Fruit fly (Drosophila melanogaster) whole organism, embryonic: ENCODE data around the gene Mst36Fb.

ENCODE experiments used
- ATbp ChIP-seq: fragments of 200-800 bp; sonication (Bioruptor generic); optimal IDR thresholded peaks from 2 replicates; lab custom pipeline; 2017; ENCODE audit warnings: missing biosample characterization, mild to moderate bottlenecking, missing genetic modification characterization, missing genetic modification reagents
- Awh ChIP-seq: fragments of 200-800 bp; sonication (Bioruptor generic); IDR thresholded peaks from 2 replicates; pipeline ENCODE4, ENCODE4 v1.3.6; 2022; ENCODE audit warnings: missing biosample characterization, missing genetic modification characterization
- Bgb ChIP-seq: fragments of 200-800 bp; sonication (Bioruptor generic); IDR thresholded peaks from 2 replicates; pipeline ENCODE4 v1.3.6; 2022; ENCODE audit warnings: missing biosample characterization, missing genetic modification characterization; ENCODE audit not compliant: partially characterized antibody
- C15 ChIP-seq: fragments of 200-800 bp; sonication (Bioruptor generic); IDR thresholded peaks from 3 replicates; pipeline ENCODE4 v1.3.6; 2022; ENCODE audit warnings: missing biosample characterization, missing genetic modification characterization
- CG10366 ChIP-seq: fragments of 200-800 bp; sonication (Bioruptor generic); IDR thresholded peaks from 2 replicates; pipeline ENCODE4 v1.3.6; 2022; ENCODE audit warnings: missing biosample characterization, missing genetic modification characterization
- CG12299 ChIP-seq: fragments of 200-800 bp; sonication (Bioruptor generic); optimal IDR thresholded peaks from 2 replicates; lab custom pipeline; 2018; ENCODE audit warnings: missing biosample characterization, mild to moderate bottlenecking, missing genetic modification characterization
- CG12744 ChIP-seq: fragments of 200-800 bp; sonication (Bioruptor generic); optimal IDR thresholded peaks from 2 replicates; lab custom pipeline; 2016; ENCODE audit warnings: missing biosample characterization, missing genetic modification characterization
- CG13424 ChIP-seq: fragments of 200-800 bp; sonication (Bioruptor generic); optimal IDR thresholded peaks from 2 replicates; lab custom pipeline; 2019; ENCODE audit warnings: missing biosample characterization, mild to moderate bottlenecking, missing genetic modification characterization, moderate library complexity
- CG14710 ChIP-seq: fragments of 200-800 bp; sonication (Bioruptor generic); optimal IDR thresholded peaks from 3 replicates; lab custom pipeline; 2019; ENCODE audit warnings: missing biosample characterization, mild to moderate bottlenecking, missing genetic modification characterization, moderate library complexity
- CG16813 ChIP-seq: fragments of 200-800 bp; sonication (Bioruptor generic); IDR thresholded peaks from 3 replicates; pipeline ENCODE4 v1.3.6; 2022; ENCODE audit warnings: missing biosample characterization, missing genetic modification characterization; ENCODE audit not compliant: partially characterized antibody
- CG2875 ChIP-seq: fragments of 200-800 bp; sonication (Bioruptor generic); optimal IDR thresholded peaks from 2 replicates; lab custom pipeline; 2017; ENCODE audit warnings: missing biosample characterization, mild to moderate bottlenecking, missing genetic modification characterization, missing genetic modification reagents
- CG30020 ChIP-seq: fragments of 200-800 bp; optimal IDR thresholded peaks from 2 replicates; lab custom pipeline; 2019; ENCODE audit warnings: missing biosample characterization, mild to moderate bottlenecking, missing genetic modification characterization, moderate library complexity
- CG3163 ChIP-seq: fragments of 200-800 bp; sonication (Bioruptor generic); optimal IDR thresholded peaks from 3 replicates; lab custom pipeline; 2016; ENCODE audit warnings: missing biosample characterization, missing genetic modification characterization
- CG34376 ChIP-seq: fragments of 200-800 bp; sonication (Bioruptor generic); optimal IDR thresholded peaks from 2 replicates; lab custom pipeline; 2018; ENCODE audit warnings: missing biosample characterization, mild to moderate bottlenecking, missing genetic modification characterization
- CG43689 ChIP-seq: fragments of 200-800 bp; sonication (Bioruptor generic); IDR thresholded peaks from 2 replicates; pipeline ENCODE4 v1.3.6; 2022; ENCODE audit warnings: missing biosample characterization, missing genetic modification characterization
- CG5180 ChIP-seq: fragments of 200-800 bp; sonication (Bioruptor generic); optimal IDR thresholded peaks from 3 replicates; lab custom pipeline; 2017; ENCODE audit warnings: missing biosample characterization, missing genetic modification characterization, mild to moderate bottlenecking, moderate library complexity, missing genetic modification reagents
- CG5953 ChIP-seq: fragments of 200-800 bp; sonication (Bioruptor generic); IDR thresholded peaks from 2 replicates; pipeline ENCODE4 v1.3.6; 2022; ENCODE audit warnings: missing biosample characterization, missing genetic modification characterization
- CG6813 ChIP-seq: fragments of 200-800 bp; sonication (Bioruptor generic); optimal IDR thresholded peaks from 2 replicates; lab custom pipeline; 2017; ENCODE audit warnings: missing biosample characterization, missing genetic modification characterization, mild to moderate bottlenecking, moderate library complexity, missing genetic modification reagents
- CG7271 ChIP-seq: fragments of 200-800 bp; sonication (Bioruptor generic); optimal IDR thresholded peaks from 2 replicates; lab custom pipeline; 2018; ENCODE audit warnings: missing biosample characterization, mild to moderate bottlenecking, missing genetic modification characterization, moderate library complexity
- CG7357 ChIP-seq: fragments of 200-800 bp; sonication (Bioruptor generic); IDR thresholded peaks from 3 replicates; pipeline ENCODE4 v1.3.6; 2022; ENCODE audit warnings: missing biosample characterization, missing genetic modification characterization
- CG7745 ChIP-seq: fragments of 200-800 bp; sonication (Bioruptor generic); optimal IDR thresholded peaks from 2 replicates; lab custom pipeline; 2018; ENCODE audit warnings: missing biosample characterization, mild to moderate bottlenecking, missing genetic modification characterization, moderate library complexity
- CG7987 ChIP-seq: fragments of 200-800 bp; sonication (Bioruptor generic); optimal IDR thresholded peaks from 2 replicates; lab custom pipeline; 2018; ENCODE audit warnings: missing biosample characterization, mild to moderate bottlenecking, missing genetic modification characterization, moderate library complexity
- CG8089 ChIP-seq: fragments of 200-800 bp; sonication (Bioruptor generic); optimal IDR thresholded peaks from 3 replicates; lab custom pipeline; 2016; ENCODE audit warnings: missing biosample characterization, missing genetic modification characterization
- CG9817 ChIP-seq: fragments of 200-800 bp; sonication (Bioruptor generic); optimal IDR thresholded peaks from 2 replicates; lab custom pipeline; 2018; ENCODE audit warnings: missing biosample characterization, mild to moderate bottlenecking, missing genetic modification characterization, moderate library complexity
- CoRest ChIP-seq: fragments of 200-800 bp; sonication (Bioruptor generic); optimal IDR thresholded peaks from 3 replicates; lab custom pipeline; 2018; ENCODE audit warnings: missing biosample characterization, mild to moderate bottlenecking, missing genetic modification characterization, moderate library complexity
- Dip3 ChIP-seq: fragments of 200-800 bp; sonication (Bioruptor generic); optimal IDR thresholded peaks from 3 replicates; lab custom pipeline; 2016; ENCODE audit warnings: missing biosample characterization, missing genetic modification characterization
- GATAe ChIP-seq: fragments of 200-800 bp; sonication (Bioruptor generic); conservative IDR thresholded peaks from 2 replicates; pipeline ENCODE4 v1.3.6; 2022; ENCODE audit warnings: missing biosample characterization, missing genetic modification characterization
- Jarid2 ChIP-seq: fragments of 200-800 bp; sonication (Bioruptor generic); optimal IDR thresholded peaks from 3 replicates; lab custom pipeline; 2017; ENCODE audit warnings: mild to moderate bottlenecking, missing biosample characterization, missing genetic modification reagents, missing genetic modification characterization
- Oli ChIP-seq: fragments of 200-800 bp; sonication (Bioruptor generic); optimal IDR thresholded peaks from 2 replicates; lab custom pipeline; 2018; ENCODE audit warnings: missing biosample characterization, mild to moderate bottlenecking, missing genetic modification characterization, moderate library complexity
- Rfx ChIP-seq: fragments of 200-800 bp; sonication (Bioruptor generic); IDR thresholded peaks from 2 replicates; pipeline ENCODE4 v1.3.6; 2022; ENCODE audit warnings: missing biosample characterization, missing genetic modification characterization
- Rx ChIP-seq: fragments of 200-800 bp; sonication (Bioruptor generic); IDR thresholded peaks from 2 replicates; pipeline ENCODE4 v1.3.6; 2022; ENCODE audit warnings: missing biosample characterization, missing genetic modification characterization
- Ssrp ChIP-seq: fragments of 200-800 bp; sonication (Bioruptor generic); optimal IDR thresholded peaks from 2 replicates; lab custom pipeline; 2018; ENCODE audit warnings: missing biosample characterization, mild to moderate bottlenecking, missing genetic modification characterization, moderate library complexity
- Usf ChIP-seq: fragments of 200-800 bp; sonication (Bioruptor generic); optimal IDR thresholded peaks from 2 replicates; lab custom pipeline; 2017; ENCODE audit warnings: missing genotype, missing biosample characterization, missing genetic modification characterization
- chn ChIP-seq: fragments of 200-800 bp; sonication (Bioruptor generic); optimal IDR thresholded peaks from 2 replicates; lab custom pipeline; 2016; ENCODE audit warnings: missing biosample characterization, missing genetic modification characterization
- gce ChIP-seq: fragments of 200-800 bp; sonication (Bioruptor generic); IDR thresholded peaks from 3 replicates; pipeline ENCODE4 v1.3.6; 2022; ENCODE audit warnings: missing biosample characterization, missing genetic modification characterization
- grn ChIP-seq: fragments of 200-800 bp; sonication (Bioruptor generic); optimal IDR thresholded peaks from 3 replicates; lab custom pipeline; 2017; ENCODE audit warnings: missing biosample characterization, missing genetic modification characterization
- hth ChIP-seq: fragments of >200 bp; optimal IDR thresholded peaks from 2 replicates; lab custom pipeline; 2017; ENCODE audit warnings: inconsistent platforms
- pita ChIP-seq: fragments of 200-800 bp; sonication (Bioruptor generic); optimal IDR thresholded peaks from 2 replicates; lab custom pipeline; 2017; ENCODE audit warnings: missing biosample characterization, mild to moderate bottlenecking, missing genetic modification characterization
- pros ChIP-seq: fragments of 200-800 bp; sonication (Bioruptor generic); optimal IDR thresholded peaks from 3 replicates; lab custom pipeline; 2019; ENCODE audit warnings: missing biosample characterization, mild to moderate bottlenecking, missing genetic modification characterization, moderate library complexity
- pum ChIP-seq: fragments of 200-800 bp; sonication (Bioruptor generic); optimal IDR thresholded peaks from 2 replicates; lab custom pipeline; 2016; ENCODE audit warnings: missing biosample characterization, missing genetic modification characterization
- ranshi ChIP-seq: fragments of 200-800 bp; sonication (Bioruptor generic); IDR thresholded peaks from 2 replicates; pipeline ENCODE4 v1.3.6; 2022; ENCODE audit warnings: missing biosample characterization, missing genetic modification characterization
- repo ChIP-seq: fragments of 200-800 bp; sonication (Bioruptor generic); optimal IDR thresholded peaks from 2 replicates; lab custom pipeline; 2016; ENCODE audit warnings: missing biosample characterization, missing genetic modification characterization
- sens-2 ChIP-seq: fragments of 200-800 bp; sonication (Bioruptor generic); IDR thresholded peaks from 2 replicates; pipeline ENCODE4 v1.3.6; 2022; ENCODE audit warnings: missing biosample characterization, missing genetic modification characterization
- slp2 ChIP-seq: fragments of 200-800 bp; sonication (Bioruptor generic); optimal IDR thresholded peaks from 2 replicates; lab custom pipeline; 2016; ENCODE audit warnings: missing biosample characterization, missing genetic modification characterization
- tll ChIP-seq, 2 experiments: fragments of 200-800 bp in 1 of 2; fragments of >200 bp in 1 of 2; sonication (Bioruptor generic) in 1 of 2; optimal IDR thresholded peaks; 2 replicates each; lab custom pipeline; 2017 to 2019; ENCODE audit warnings: missing biosample characterization in 2 of 2, missing genetic modification characterization in 2 of 2, mild to moderate bottlenecking in 1 of 2, moderate library complexity in 1 of 2
- wor ChIP-seq: fragments of 200-800 bp; sonication (Bioruptor generic); IDR thresholded peaks from 2 replicates; pipeline ENCODE4 v1.3.6; 2022; ENCODE audit warnings: missing biosample characterization, missing genetic modification characterization
- z ChIP-seq: fragments of 200-800 bp; sonication (Bioruptor generic); IDR thresholded peaks from 3 replicates; pipeline ENCODE4 v1.3.6; 2022; ENCODE audit warnings: missing biosample characterization, missing genetic modification characterization
- zen2 ChIP-seq: fragments of 200-800 bp; sonication (Bioruptor generic); IDR thresholded peaks from 3 replicates; pipeline ENCODE4 v1.3.6; 2022; ENCODE audit warnings: missing biosample characterization, missing genetic modification characterization; ENCODE audit not compliant: partially characterized antibody

The Mst36Fb gene

DNA sequence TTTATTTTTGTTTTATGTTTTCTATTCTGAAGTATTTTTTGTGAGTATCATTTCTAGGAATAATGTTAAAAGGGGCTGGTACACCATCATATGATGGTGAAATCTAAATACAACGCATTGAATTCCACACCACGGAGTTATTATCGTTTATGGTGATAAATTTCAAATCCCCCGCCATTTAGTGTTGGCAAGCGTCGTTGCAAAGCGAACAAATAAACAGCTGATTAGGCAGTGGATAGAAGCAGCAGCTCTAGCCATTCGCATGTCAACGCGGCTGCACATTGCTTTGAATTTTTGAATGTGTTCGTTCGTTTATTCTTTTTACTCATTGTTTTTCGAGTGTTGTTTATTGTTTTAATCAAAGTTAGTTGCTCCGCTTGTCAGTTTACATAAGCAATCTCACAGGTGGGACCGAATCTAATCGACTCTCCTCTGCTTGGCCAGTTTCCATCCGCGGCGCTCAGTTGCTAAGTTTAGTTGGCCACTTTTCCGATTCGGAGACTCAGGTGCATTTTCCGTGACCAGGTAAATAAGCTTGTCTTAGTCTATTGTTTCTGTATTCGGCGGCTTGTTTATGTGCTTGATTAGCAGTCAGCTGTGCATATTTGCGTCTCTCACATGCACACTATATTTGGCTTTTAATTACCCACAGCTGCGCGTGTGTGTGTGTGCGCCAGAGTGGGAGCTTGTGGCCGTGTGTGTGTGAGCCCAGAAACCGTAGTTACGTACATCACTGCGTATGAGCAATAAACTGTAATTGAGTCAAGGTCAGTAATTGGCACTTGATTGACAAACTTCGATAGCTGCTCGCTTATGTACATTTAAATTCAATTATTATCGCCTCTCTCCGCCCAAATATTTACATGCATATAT is 2.3 kb upstream of the Mst36Fb start, which contains the start of the genes Mst36Fa and CG31751 (continued):
- TF ChIP-seq CG14710 (tag; lab: Kevin White, UChicago) = peak; percentile 57
- no peak for TF ChIP-seq CG7271 (tag; lab: Kevin White, UChicago)
- peak; percentile 50; the same call in 1 of the 3 replicates for TF ChIP-seq z (GFP tag; lab: Robert Waterston, UW)
- TF ChIP-seq pum (GFP tag; lab: Kevin White, UChicago) = peak; percentile 54
- TF ChIP-seq tll (GFP tag; optimal IDR thresholded peaks at IDR 0.05; lab: Kevin White, UChicago) = no peak
- peak; percentile 93 for TF ChIP-seq CG6813 (GFP tag; lab: Kevin White, UChicago)
- 0 out of 2 replicates have a peak, but pooled peaks have one; percentile 33 for TF ChIP-seq CG43689 (GFP tag; lab: Robert Waterston, UW)
- TF ChIP-seq ranshi = peak; percentile 55; the same call in 1 of the 2 replicates
- TF ChIP-seq wor = no peak
- no peak for TF ChIP-seq pros (GFP tag; lab: Kevin White, UChicago)
- TF ChIP-seq chn (GFP tag; lab: Kevin White, UChicago) = peak; percentile 34
- no peak for TF ChIP-seq GATAe
- TF ChIP-seq sens-2 (GFP tag; lab: Robert Waterston, UW) = no peak
- no peak for TF ChIP-seq hth
- peak; percentile 67 for TF ChIP-seq CG3163
- TF ChIP-seq Ssrp (tag; lab: Kevin White, UChicago) = peak; percentile 9
- peak; percentile 97 for TF ChIP-seq ATbp
- no peak for TF ChIP-seq Usf
- peak; percentile 79 for TF ChIP-seq repo
- TF ChIP-seq CoRest (tag; lab: Kevin White, UChicago) = peak; percentile 66
- TF ChIP-seq CG5180 (GFP tag; lab: Kevin White, UChicago) = peak; percentile 80
- TF ChIP-seq slp2 = no peak
- peak; percentile 42 for TF ChIP-seq Oli
- peak; percentile 81 for TF ChIP-seq Rfx (GFP tag; lab: Robert Waterston, UW)
- TF ChIP-seq pita = no peak
- peak; percentile 74 for TF ChIP-seq CG9817 (tag; lab: Kevin White, UChicago)
- TF ChIP-seq CG7745 (tag; lab: Kevin White, UChicago) = peak; percentile 54
- peak; percentile 88 for TF ChIP-seq Awh (GFP tag; lab: Robert Waterston, UW)
- peak; percentile 44; the same call in 1 of the 3 replicates for TF ChIP-seq gce (GFP tag; lab: Robert Waterston, UW)
- peak; percentile 92 for TF ChIP-seq CG7987 (GFP tag; lab: Kevin White, UChicago)
- no peak for TF ChIP-seq Dip3 (GFP tag; lab: Kevin White, UChicago)
- TF ChIP-seq CG34376 = peak; percentile 90
- TF ChIP-seq CG12299 (tag; lab: Kevin White, UChicago) = peak; percentile 74
- no peak for TF ChIP-seq CG16813
- TF ChIP-seq CG13424 (tag; lab: Kevin White, UChicago) = peak; percentile 67
- TF ChIP-seq CG30020 (tag; lab: Kevin White, UChicago) = peak; percentile 8
- no peak for TF ChIP-seq CG7357 (GFP tag; lab: Robert Waterston, UW)
- no peak for TF ChIP-seq C15 (GFP tag; lab: Robert Waterston, UW)
- TF ChIP-seq CG10366 (GFP tag; lab: Robert Waterston, UW) = peak; percentile 28; the same call in 1 of the 2 replicates
- no peak for TF ChIP-seq Jarid2 (GFP tag; lab: Kevin White, UChicago)
- no peak for TF ChIP-seq Bgb (GFP tag; lab: Robert Waterston, UW)
- peak; percentile 87 for TF ChIP-seq CG2875 (GFP tag; lab: Kevin White, UChicago)
- peak; percentile 56 for TF ChIP-seq CG5953 (GFP tag; lab: Robert Waterston, UW)
- TF ChIP-seq zen2 (GFP tag; lab: Robert Waterston, UW) = no peak
- TF ChIP-seq CG8089 (GFP tag; lab: Kevin White, UChicago) = peak; percentile 85
- TF ChIP-seq CG12744 (GFP tag; lab: Kevin White, UChicago) = peak; percentile 28
- peak; percentile 86 for TF ChIP-seq grn (GFP tag; lab: Kevin White, UChicago)
- no peak for TF ChIP-seq Rx (GFP tag; lab: Robert Waterston, UW)
